Worm (Caenorhabditis elegans) whole organism, early embryonic: ENCODE results near the gene Y54G2A.45.
"Not testable (repeated sequence)": the region's sequence is repeated elsewhere in the genome, so short reads cannot be mapped to it uniquely, and the experiment has no call there.

Experiments used
- B0310.2 ChIP-seq: sonication (generic microtip); optimal IDR thresholded peaks from 2 replicates; lab custom pipeline; 2016; ENCODE audit warnings: mild to moderate bottlenecking, missing genetic modification characterization, missing compliant biosample characterization
- F13C5.2 ChIP-seq: sonication (generic microtip); optimal IDR thresholded peaks from 2 replicates; lab custom pipeline; 2017; ENCODE audit warnings: mild to moderate bottlenecking, missing genetic modification characterization, inconsistent platforms, missing compliant biosample characterization
- aly-1 ChIP-seq: sonication (generic microtip); optimal IDR thresholded peaks from 2 replicates; lab custom pipeline; 2016; ENCODE audit warnings: missing genetic modification characterization, missing compliant biosample characterization
- ama-1 ChIP-seq: fragments of 150-350 bp; optimal IDR thresholded peaks from 2 replicates; lab custom pipeline; 2014
- ceh-13 ChIP-seq: fragments of 200-800 bp; sonication (Bioruptor generic); optimal IDR thresholded peaks from 2 replicates; lab custom pipeline; 2018; ENCODE audit warnings: mild to moderate bottlenecking, missing genetic modification characterization, missing compliant biosample characterization
- ceh-36 ChIP-seq: sonication (generic microtip); optimal IDR thresholded peaks from 2 replicates; lab custom pipeline; 2016; ENCODE audit warnings: missing genetic modification characterization, inconsistent platforms, missing compliant biosample characterization
- ets-7 ChIP-seq: sonication (generic microtip); optimal IDR thresholded peaks from 2 replicates; lab custom pipeline; 2016; ENCODE audit warnings: missing genotype, missing genetic modification characterization, missing compliant biosample characterization
- flt-1 ChIP-seq: fragments of 200-800 bp; sonication (Bioruptor generic); IDR thresholded peaks from 2 replicates; pipeline ENCODE4 v1.3.6; 2022; ENCODE audit warnings: missing genetic modification characterization, missing compliant biosample characterization
- hmbx-1 ChIP-seq: sonication (generic microtip); optimal IDR thresholded peaks from 2 replicates; lab custom pipeline; 2016; ENCODE audit warnings: mild to moderate bottlenecking, missing genetic modification characterization, missing compliant biosample characterization
- hmg-4 ChIP-seq: fragments of 200-800 bp; sonication (Bioruptor generic); optimal IDR thresholded peaks from 2 replicates; lab custom pipeline; 2018; ENCODE audit warnings: mild to moderate bottlenecking, missing genetic modification characterization, missing compliant biosample characterization
- hnd-1 ChIP-seq: sonication (generic microtip); optimal IDR thresholded peaks from 2 replicates; lab custom pipeline; 2016; ENCODE audit warnings: missing genetic modification characterization, missing compliant biosample characterization
- pes-1 ChIP-seq: fragments of 200-800 bp; sonication (Bioruptor generic); IDR thresholded peaks from 2 replicates; pipeline ENCODE4 v1.3.6; 2022; ENCODE audit warnings: missing genetic modification reagents, missing genetic modification characterization, missing compliant biosample characterization
- scrt-1 ChIP-seq: fragments of 200-800 bp; sonication (Bioruptor generic); IDR thresholded peaks from 2 replicates; pipeline ENCODE4 v1.3.6; 2022; ENCODE audit warnings: missing genetic modification characterization, missing compliant biosample characterization
- sea-1 ChIP-seq: fragments of 200-800 bp; sonication (Bioruptor generic); conservative IDR thresholded peaks from 2 replicates; pipeline ENCODE4 v1.3.6; 2022; ENCODE audit warnings: missing genetic modification characterization, missing compliant biosample characterization
- tbx-11 ChIP-seq: fragments of 200-800 bp; sonication (Bioruptor generic); IDR thresholded peaks from 2 replicates; pipeline ENCODE4 v1.3.6; 2022; ENCODE audit warnings: missing genetic modification characterization, missing compliant biosample characterization
- tbx-37 ChIP-seq: fragments of 200-800 bp; sonication (Bioruptor generic); conservative IDR thresholded peaks from 2 replicates; pipeline ENCODE4 v1.3.6; 2022; ENCODE audit warnings: missing genetic modification reagents, missing genetic modification characterization, missing compliant biosample characterization
- tra-4 ChIP-seq: sonication (generic microtip); optimal IDR thresholded peaks from 2 replicates; lab custom pipeline; 2017; ENCODE audit warnings: missing genetic modification characterization, missing compliant biosample characterization

The Y54G2A.45 gene

DNA sequence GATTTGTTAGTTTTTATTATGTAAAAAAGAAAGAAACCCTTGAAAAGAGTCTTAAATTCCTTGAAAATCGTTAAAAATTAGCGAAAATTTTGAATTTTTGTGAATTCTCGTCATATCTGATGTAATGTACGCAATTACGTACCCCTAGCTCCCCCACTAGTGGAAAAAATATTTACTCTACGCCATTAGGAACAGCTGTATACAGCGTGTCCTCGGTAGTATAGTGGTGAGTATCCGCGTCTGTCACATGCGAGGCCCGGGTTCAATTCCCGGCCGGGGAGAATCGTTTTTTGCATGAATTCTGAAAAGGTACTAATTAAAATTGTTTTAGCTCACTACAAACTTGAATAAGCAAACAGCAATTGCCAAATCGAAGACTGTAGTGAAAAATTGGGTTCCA lies 5.8 kb upstream of the Y54G2A.45 start:
- TF ChIP-seq tra-4 (tag; lab: Kevin White, UChicago) (no peak), aly-1 (tag; lab: Kevin White, UChicago) (no peak), B0310.2 (no peak), sea-1 (no peak), hnd-1 (tag; lab: Kevin White, UChicago) (no peak), scrt-1 (GFP tag; lab: Robert Waterston, UW) (no peak), ets-7 (no peak)

- TF ChIP-seq pes-1 (GFP tag; lab: Robert Waterston, UW) (peak; percentile 54; the same call in 1 of the 2 replicates), ceh-13 (no peak), flt-1 (GFP tag; lab: Robert Waterston, UW) (0 out of 2 replicates have a peak, but pooled peaks have one; percentile 13), aly-1 (tag; lab: Kevin White, UChicago) (no peak), scrt-1 (GFP tag; lab: Robert Waterston, UW) (peak; percentile 38; the same call in 1 of the 2 replicates)
Measured at ce11 chrIV:2801004-2801403, 4.7 kb upstream of the Y54G2A.45 start.

ce11 chrIV:2801558-2801957 lies 4.1 kb upstream of the Y54G2A.45 start, which contains the start of gene Y54G2A.44:
TSS of gene Y54G2A.44 (plus strand) at chrIV:2801858.
- TF ChIP-seq tbx-11 (GFP tag; lab: Robert Waterston, UW); hnd-1 (tag; lab: Kevin White, UChicago); ceh-36 (tag; lab: Kevin White, UChicago): not testable (repeated sequence)

DNA sequence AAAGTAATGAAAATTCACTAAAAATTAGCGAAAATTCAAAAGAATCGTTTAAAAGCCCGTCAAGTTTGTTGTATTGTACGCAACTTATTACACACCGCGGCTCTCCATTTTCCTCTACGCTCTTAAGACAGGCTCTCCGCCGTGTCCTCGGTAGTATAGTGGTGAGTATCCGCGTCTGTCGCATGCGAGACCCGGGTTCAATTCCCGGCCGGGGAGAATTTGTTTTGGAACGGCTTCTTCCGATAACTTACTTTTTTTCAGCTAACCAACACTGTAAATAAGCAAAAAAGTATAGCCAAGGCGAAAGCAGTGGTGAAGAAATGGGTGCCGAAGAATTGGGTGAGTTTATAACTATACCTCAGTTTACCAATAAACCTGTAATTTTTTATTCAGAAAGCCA lies 3.5 kb upstream of the Y54G2A.45 start:
- TF ChIP-seq scrt-1 (GFP tag; lab: Robert Waterston, UW) (peak; percentile 78), tbx-37 (peak; percentile 38; the same call in 1 of the 2 replicates), hmbx-1 (tag; lab: Kevin White, UChicago) (no peak), F13C5.2 (tag; lab: Kevin White, UChicago) (no peak), ets-7 (no peak), hnd-1 (tag; lab: Kevin White, UChicago) (peak; percentile 14), sea-1 (0 out of 2 replicates have a peak, but pooled peaks have one; percentile 40), ceh-36 (tag; lab: Kevin White, UChicago) (peak; percentile 50), tra-4 (tag; lab: Kevin White, UChicago) (no peak), pes-1 (GFP tag; lab: Robert Waterston, UW) (peak; percentile 72), ceh-13 (peak; percentile 37), tbx-11 (GFP tag; lab: Robert Waterston, UW) (0 out of 2 replicates have a peak, but pooled peaks have one; percentile 53), flt-1 (GFP tag; lab: Robert Waterston, UW) (peak; percentile 70), ama-1 (lab: Kevin White, UChicago) (no peak), hmg-4 (GFP tag; lab: Kevin White, UChicago) (peak; percentile 46), aly-1 (tag; lab: Kevin White, UChicago) (peak; percentile 5), B0310.2 (peak; percentile 22)

DNA sequence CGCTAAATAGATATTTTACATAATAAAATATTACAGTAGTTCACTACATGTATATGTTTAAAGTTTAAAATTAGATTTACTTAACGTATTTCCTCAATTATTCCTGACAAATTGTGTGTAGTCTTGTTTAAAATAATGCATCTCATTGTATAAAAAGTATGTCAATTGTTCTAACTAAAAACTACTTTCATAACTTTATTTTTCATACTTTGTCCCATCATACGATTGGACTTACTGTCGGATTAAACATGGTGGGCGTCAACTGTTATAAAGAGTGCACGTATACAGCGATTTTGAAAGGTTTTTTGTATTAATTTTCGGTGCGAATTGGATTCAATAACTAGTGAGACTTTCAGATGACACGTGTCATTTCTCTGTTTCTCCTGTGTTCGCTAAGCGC lies 2.0 kb upstream of the Y54G2A.45 start, which contains the start of gene Y54G2A.32:
Y54G2A.32 (plus strand) TSS at position 301 of the 400 bp plus-strand sequence.
- no peak for TF ChIP-seq tbx-37
- TF ChIP-seq ceh-13: no peak
- no peak for TF ChIP-seq tbx-11 (GFP tag; lab: Robert Waterston, UW)
- TF ChIP-seq F13C5.2 (tag; lab: Kevin White, UChicago): no peak
- no peak for TF ChIP-seq ceh-36 (tag; lab: Kevin White, UChicago)
- no peak for TF ChIP-seq hnd-1 (tag; lab: Kevin White, UChicago)
- no peak for TF ChIP-seq ama-1 (lab: Kevin White, UChicago)
- TF ChIP-seq hmg-4 (GFP tag; lab: Kevin White, UChicago): no peak
- no peak for TF ChIP-seq scrt-1 (GFP tag; lab: Robert Waterston, UW)
- TF ChIP-seq B0310.2: no peak
- no peak for TF ChIP-seq tra-4 (tag; lab: Kevin White, UChicago)
- TF ChIP-seq flt-1 (GFP tag; lab: Robert Waterston, UW): no peak
- no peak for TF ChIP-seq sea-1
- TF ChIP-seq hmbx-1 (tag; lab: Kevin White, UChicago): no peak
- no peak for TF ChIP-seq ets-7
- TF ChIP-seq pes-1 (GFP tag; lab: Robert Waterston, UW): no peak
- no peak for TF ChIP-seq aly-1 (tag; lab: Kevin White, UChicago)

ce11 chrIV:2808154-2808553 lies 2.5 kb downstream of the Y54G2A.45 start:
- TF ChIP-seq scrt-1 (GFP tag; lab: Robert Waterston, UW) (peak; percentile 42; the same call in 1 of the 2 replicates), flt-1 (GFP tag; lab: Robert Waterston, UW) (0 out of 2 replicates have a peak, but pooled peaks have one; percentile 27), B0310.2 (no peak), hmg-4 (GFP tag; lab: Kevin White, UChicago) (no peak), tbx-11 (GFP tag; lab: Robert Waterston, UW) (no peak), pes-1 (GFP tag; lab: Robert Waterston, UW) (0 out of 2 replicates have a peak, but pooled peaks have one; percentile 22)

ce11 chrIV:2809208-2809607 lies 3.6 kb downstream of the Y54G2A.45 start, which contains the start of gene Y54G2A.76:
TSS of gene Y54G2A.76 (plus strand) at chrIV:2809410.
- TF ChIP-seq tbx-37 (no peak), hmbx-1 (tag; lab: Kevin White, UChicago) (no peak), sea-1 (no peak), scrt-1 (GFP tag; lab: Robert Waterston, UW) (no peak)

DNA sequence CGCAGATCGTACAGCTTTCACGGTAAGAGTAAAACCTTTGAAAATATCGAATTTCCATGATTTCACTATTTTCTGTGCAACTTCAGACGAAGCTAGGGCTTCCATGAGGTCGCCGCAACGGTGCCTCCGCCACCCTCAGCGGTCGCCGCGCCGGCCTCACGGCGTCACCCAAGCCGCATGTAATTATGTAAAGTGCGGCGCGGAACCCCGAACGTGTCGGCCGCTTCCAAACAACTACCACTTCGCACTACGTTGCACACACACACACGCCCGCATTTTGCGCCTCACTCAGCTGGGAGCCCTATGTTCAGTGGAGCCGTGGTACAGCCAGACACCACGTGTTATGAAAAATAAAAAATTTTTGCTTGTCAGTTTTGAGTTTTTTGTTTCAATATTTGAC lies 11.4 kb downstream of the Y54G2A.45 start:
- TF ChIP-seq pes-1 (GFP tag; lab: Robert Waterston, UW) (no peak), hnd-1 (tag; lab: Kevin White, UChicago) (no peak)
